Fruit fly (Drosophila melanogaster): ENCODE data around the gene CG42331.

The CG42331 gene

DNA sequence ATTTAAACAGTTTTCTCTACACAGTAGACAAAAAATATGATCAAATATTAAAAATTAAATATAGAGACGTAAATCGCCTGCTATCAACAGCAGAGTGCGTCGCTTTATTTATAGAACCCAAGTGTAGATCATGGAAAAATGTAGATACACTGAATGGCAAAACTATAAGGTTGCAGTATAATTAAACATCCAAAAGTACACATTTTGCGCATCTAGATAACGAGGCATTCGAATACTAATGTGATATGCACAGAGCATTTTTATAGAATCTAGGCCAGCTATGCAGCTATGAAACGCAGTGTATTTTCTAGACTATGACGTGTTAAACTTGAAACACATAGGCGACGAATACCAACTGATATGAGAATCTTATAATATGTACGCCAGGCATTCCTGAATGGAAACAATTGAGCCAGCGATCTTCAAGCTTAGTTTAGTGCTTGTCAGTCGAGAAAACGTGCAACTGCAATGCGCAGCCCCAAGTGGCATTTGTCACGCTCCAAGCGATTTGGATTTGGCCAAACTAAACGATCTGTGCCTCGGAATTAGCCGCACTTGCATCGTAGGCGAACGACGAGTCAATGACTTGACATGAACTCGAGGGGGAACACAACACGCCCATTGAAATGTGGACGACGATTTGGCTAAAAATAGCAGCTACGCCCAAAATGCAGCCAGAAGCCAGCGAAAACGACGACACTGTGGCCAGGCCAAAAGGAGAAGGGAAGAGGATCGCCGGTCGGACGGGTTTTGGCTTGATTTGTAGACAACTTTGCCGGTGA is 39.1 kb downstream of the CG42331 start (continued):
- peak; percentile 85 for TF ChIP-seq stc (GFP tag; IDR thresholded peaks at IDR 0.05)
- TF ChIP-seq trem (tag; optimal IDR thresholded peaks at IDR 0.05), result peak; percentile 27
- TF ChIP-seq CG4617 (GFP tag; optimal IDR thresholded peaks at IDR 0.05; ENCODE audit: borderline replicate concordance), result peak; percentile 36
- peak; percentile 83 for TF ChIP-seq rib (GFP tag; IDR thresholded peaks at IDR 0.05)
- peak; percentile 96 for TF ChIP-seq CG12769 (tag; optimal IDR thresholded peaks at IDR 0.05)
- peak; percentile 81 for TF ChIP-seq Sox100B (GFP tag; optimal IDR thresholded peaks at IDR 0.05)
- TF ChIP-seq fd3F (GFP tag; optimal IDR thresholded peaks at IDR 0.05), result peak; percentile 91
- TF ChIP-seq Sox102F (GFP tag; optimal IDR thresholded peaks at IDR 0.05), result peak; percentile 92
- TF ChIP-seq Lhr (GFP tag; optimal IDR thresholded peaks at IDR 0.05), result peak; percentile 41
- TF ChIP-seq CG10959 (GFP tag; IDR thresholded peaks at IDR 0.05), result peak; percentile 58; the same call in 1 of the 2 replicates
- peak; percentile 77 for TF ChIP-seq CG6854 (GFP tag; optimal IDR thresholded peaks at IDR 0.05)
- TF ChIP-seq CG18011 (GFP tag; optimal IDR thresholded peaks at IDR 0.05), result peak; percentile 67
- TF ChIP-seq sna (GFP tag; IDR thresholded peaks at IDR 0.05; ENCODE audit: partially characterized antibody), result no peak
- peak; percentile 63 for TF ChIP-seq Nf-YB (GFP tag; optimal IDR thresholded peaks at IDR 0.05)
- no peak for TF ChIP-seq CG14965 (GFP tag; optimal IDR thresholded peaks at IDR 0.05; ENCODE audit: borderline replicate concordance)
- peak; percentile 84 for TF ChIP-seq CG9609 (GFP tag; optimal IDR thresholded peaks at IDR 0.05)
- peak; percentile 92 for TF ChIP-seq CG11456 (GFP tag; IDR thresholded peaks at IDR 0.05)
- peak; percentile 69 for TF ChIP-seq CG10543 (GFP tag; optimal IDR thresholded peaks at IDR 0.05)
- TF ChIP-seq nerfin-1 (tag; optimal IDR thresholded peaks at IDR 0.05), result peak; percentile 77
- peak; percentile 70 for TF ChIP-seq pnt (GFP tag; optimal IDR thresholded peaks at IDR 0.05)
- TF ChIP-seq CG14860 (GFP tag; IDR thresholded peaks at IDR 0.05; ENCODE audit: partially characterized antibody), result no peak
- TF ChIP-seq seq (GFP tag; IDR thresholded peaks at IDR 0.05), result peak; percentile 92
- no peak for TF ChIP-seq CG34224 (GFP tag; IDR thresholded peaks at IDR 0.05; ENCODE audit: partially characterized antibody)
- TF ChIP-seq MTF-1 (GFP tag; optimal IDR thresholded peaks at IDR 0.05; ENCODE audit: borderline replicate concordance), result peak; percentile 78
- TF ChIP-seq Usf (GFP tag; optimal IDR thresholded peaks at IDR 0.05), result peak; percentile 60
- TF ChIP-seq row (GFP tag; IDR thresholded peaks at IDR 0.05), result peak; percentile 93
- TF ChIP-seq CG17361 (GFP tag; IDR thresholded peaks at IDR 0.05), result peak; percentile 85
- peak; percentile 50; the same call in 1 of the 2 replicates for TF ChIP-seq ro (GFP tag; IDR thresholded peaks at IDR 0.05)
- peak; percentile 81 for TF ChIP-seq Blimp-1 (GFP tag; optimal IDR thresholded peaks at IDR 0.05)
- TF ChIP-seq Bgb (GFP tag; IDR thresholded peaks at IDR 0.05; ENCODE audit: partially characterized antibody), result no peak
- TF ChIP-seq CG5953 (GFP tag; IDR thresholded peaks at IDR 0.05), result peak; percentile 91
- TF ChIP-seq CG18262 (tag; optimal IDR thresholded peaks at IDR 0.05), result peak; percentile 81
- TF ChIP-seq CG11723 (GFP tag; optimal IDR thresholded peaks at IDR 0.05), result peak; percentile 81
- peak; percentile 92 for TF ChIP-seq CG12219 (GFP tag; optimal IDR thresholded peaks at IDR 0.05)
- TF ChIP-seq CG1024 (GFP tag; IDR thresholded peaks at IDR 0.05), result peak; percentile 72
- TF ChIP-seq ftz-f1 (GFP tag; optimal IDR thresholded peaks at IDR 0.05), result peak; percentile 40
- peak; percentile 82 for TF ChIP-seq CG15514 (GFP tag; optimal IDR thresholded peaks at IDR 0.05)
- TF ChIP-seq CG5245 (GFP tag; optimal IDR thresholded peaks at IDR 0.05), result peak; percentile 87
- peak; percentile 76 for TF ChIP-seq lbe (GFP tag; optimal IDR thresholded peaks at IDR 0.05)
- TF ChIP-seq CG13287 (GFP tag; IDR thresholded peaks at IDR 0.05; ENCODE audit: partially characterized antibody), result no peak
- peak; percentile 41 for TF ChIP-seq CG30020 (tag; optimal IDR thresholded peaks at IDR 0.05)
- TF ChIP-seq CG12236 (GFP tag; optimal IDR thresholded peaks at IDR 0.05), result peak; percentile 52
- peak; percentile 17 for TF ChIP-seq pzg (GFP tag; optimal IDR thresholded peaks at IDR 0.05)
- TF ChIP-seq CG11085 (GFP tag; IDR thresholded peaks at IDR 0.05), result peak; percentile 63; the same call in 1 of the 2 replicates
- TF ChIP-seq Mad (GFP tag; optimal IDR thresholded peaks at IDR 0.05), result peak; percentile 86
- 0 out of 2 replicates have a peak, but pooled peaks have one; percentile 24 for TF ChIP-seq CkIIα-i1 (GFP tag; IDR thresholded peaks at IDR 0.05)
- TF ChIP-seq zf30C (GFP tag; optimal IDR thresholded peaks at IDR 0.05), result no peak
